Worm (Caenorhabditis elegans): ENCODE measurements around the gene Y73C8B.5.

Y73C8B.5 gene

ce11 chrV:3241175-3241574, 44.1 kb downstream of the Y73C8B.5 start, which contains the start of gene srj-11:
Gene srj-11 (plus strand): TSS chrV:3241424.
- TF ChIP-seq F13C5.2 (tag; optimal IDR thresholded peaks at IDR 0.05) (no peak), tra-4 (tag; optimal IDR thresholded peaks at IDR 0.05) (no peak)

- TF ChIP-seq pes-1 (GFP tag; IDR thresholded peaks at IDR 0.05) (no peak), flt-1 (GFP tag; IDR thresholded peaks at IDR 0.05) (no peak), aly-1 (tag; optimal IDR thresholded peaks at IDR 0.05) (no peak), tra-4 (tag; optimal IDR thresholded peaks at IDR 0.05) (no peak), F13C5.2 (tag; optimal IDR thresholded peaks at IDR 0.05) (no peak), scrt-1 (GFP tag; IDR thresholded peaks at IDR 0.05) (no peak)
These were observed 45.9 kb downstream of the Y73C8B.5 start, which contains the start of gene gst-23 for ce11 chrV:3242984-3243383. Gene gst-23 (plus strand): TSS chrV:3243284.

- TF ChIP-seq ceh-13 (GFP tag; optimal IDR thresholded peaks at IDR 0.05) = no peak
- no peak for TF ChIP-seq hmbx-1 (tag; optimal IDR thresholded peaks at IDR 0.05)
- no peak for TF ChIP-seq hnd-1 (tag; optimal IDR thresholded peaks at IDR 0.05)
- no peak for TF ChIP-seq F13C5.2 (tag; optimal IDR thresholded peaks at IDR 0.05)
- TF ChIP-seq scrt-1 (GFP tag; IDR thresholded peaks at IDR 0.05) = no peak
- TF ChIP-seq tbx-11 (GFP tag; IDR thresholded peaks at IDR 0.05) = no peak
These were observed 47.6 kb downstream of the Y73C8B.5 start, which contains the start of gene srj-7 for ce11 chrV:3244703-3245102. Gene srj-7 (plus strand): TSS chrV:3245003.

ce11 chrV:3247515-3247914, 50.4 kb downstream of the Y73C8B.5 start, which contains the start of gene srj-8:
Gene srj-8 (plus strand): TSS chrV:3247815.
- TF ChIP-seq tbx-11 (GFP tag; IDR thresholded peaks at IDR 0.05) (no peak), flt-1 (GFP tag; IDR thresholded peaks at IDR 0.05) (no peak), sea-1 (GFP tag; conservative IDR thresholded peaks at IDR 0.05) (no peak), ama-1 (optimal IDR thresholded peaks at IDR 0.05) (no peak), ets-7 (tag; optimal IDR thresholded peaks at IDR 0.05) (no peak)
